Worm (Caenorhabditis elegans) whole organism, L1 larva: ENCODE results near the gene R144.11.
A peak's percentile ranks its signal among the peaks of the same experiment; 100 is the strongest.

Source experiments
- C04F5.9 ChIP-seq: sonication (generic microtip); optimal IDR thresholded peaks from 2 replicates; lab custom pipeline; 2016; ENCODE audit warnings: missing genetic modification characterization, missing compliant biosample characterization
- C34B4.2 ChIP-seq: sonication (generic microtip); optimal IDR thresholded peaks from 2 replicates; lab custom pipeline; 2017; ENCODE audit warnings: mild to moderate bottlenecking, missing genetic modification characterization, missing compliant biosample characterization
- Y116A8C.19 ChIP-seq: sonication (generic microtip); optimal IDR thresholded peaks from 2 replicates; lab custom pipeline; 2016; ENCODE audit warnings: missing compliant biosample characterization, missing genetic modification characterization, borderline replicate concordance
- aha-1 ChIP-seq: fragments of 150-350 bp; optimal IDR thresholded peaks from 2 replicates; lab custom pipeline; 2014; ENCODE audit warnings: missing biosample characterization, missing genetic modification characterization
- alr-1 ChIP-seq: fragments of 200-800 bp; sonication (Bioruptor generic); optimal IDR thresholded peaks from 2 replicates; lab custom pipeline; 2018; ENCODE audit warnings: borderline replicate concordance, mild to moderate bottlenecking, missing genetic modification characterization, missing compliant biosample characterization
- aly-2 ChIP-seq: fragments of 150-350 bp; optimal IDR thresholded peaks from 2 replicates; lab custom pipeline; 2014; ENCODE audit warnings: missing biosample characterization, missing genetic modification characterization
- ama-1 ChIP-seq: fragments of 150-350 bp; optimal IDR thresholded peaks from 2 replicates; lab custom pipeline; 2014
- ceh-63 ChIP-seq: fragments of 200-800 bp; sonication (Bioruptor generic); optimal IDR thresholded peaks from 2 replicates; lab custom pipeline; 2018; ENCODE audit warnings: mild to moderate bottlenecking, missing genetic modification characterization, missing compliant biosample characterization
- ceh-82 ChIP-seq, 3 experiments: fragments of 150-350 bp in 1 of 3; sonication (generic microtip) in 2 of 3; optimal IDR thresholded peaks; 2 replicates each; lab custom pipeline; 2014 to 2017; ENCODE audit warnings: missing biosample characterization in 3 of 3, missing genetic modification characterization in 3 of 3
- ceh-90 ChIP-seq: sonication (generic microtip); optimal IDR thresholded peaks from 2 replicates; lab custom pipeline; 2016; ENCODE audit warnings: missing genetic modification characterization, missing compliant biosample characterization
- ces-1 ChIP-seq: fragments of 150-350 bp; optimal IDR thresholded peaks from 2 replicates; lab custom pipeline; 2014; ENCODE audit warnings: missing biosample characterization, missing genetic modification reagents, missing genetic modification characterization
- dpl-1 ChIP-seq, 3 experiments: fragments of 150-350 bp in 2 of 3; sonication (generic microtip) in 1 of 3; optimal IDR thresholded peaks; 2 replicates each; lab custom pipeline; 2014 to 2017; ENCODE audit warnings: missing biosample characterization in 3 of 3, missing genetic modification characterization in 3 of 3, missing genetic modification reagents in 3 of 3
- efl-3 ChIP-seq: fragments of 200-800 bp; sonication (Bioruptor generic); optimal IDR thresholded peaks from 2 replicates; lab custom pipeline; 2018; ENCODE audit warnings: mild to moderate bottlenecking, missing genetic modification characterization, missing compliant biosample characterization
- egl-13 ChIP-seq: sonication (generic microtip); optimal IDR thresholded peaks from 2 replicates; lab custom pipeline; 2016; ENCODE audit warnings: missing genotype, missing genetic modification reagents, missing genetic modification characterization, missing compliant biosample characterization
- elt-2 ChIP-seq: sonication (generic microtip); optimal IDR thresholded peaks from 2 replicates; lab custom pipeline; 2016; ENCODE audit warnings: missing genetic modification characterization, mild to moderate bottlenecking, inconsistent platforms, missing compliant biosample characterization, missing genetic modification reagents
- elt-3 ChIP-seq, 6 experiments: fragments of 150-350 bp in 1 of 6; sonication (generic microtip); optimal IDR thresholded peaks; 2 replicates each; lab custom pipeline; 2017 to 2018; ENCODE audit warnings: missing biosample characterization in 6 of 6, missing genetic modification characterization in 6 of 6, inconsistent platforms in 1 of 6
- ets-5 ChIP-seq: fragments of 200-800 bp; sonication (Bioruptor generic); IDR thresholded peaks from 2 replicates; pipeline ENCODE4 v1.3.6; 2022; ENCODE audit warnings: missing genetic modification characterization, missing compliant biosample characterization
- fkh-10 ChIP-seq: sonication (generic microtip); optimal IDR thresholded peaks from 2 replicates; lab custom pipeline; 2017; ENCODE audit warnings: missing biosample characterization, missing genetic modification reagents, missing genetic modification characterization
- fkh-8 ChIP-seq: sonication (generic microtip); optimal IDR thresholded peaks from 2 replicates; lab custom pipeline; 2016; ENCODE audit warnings: mild to moderate bottlenecking, missing genetic modification characterization, missing compliant biosample characterization
- grh-1 ChIP-seq: fragments of 200-800 bp; sonication (Bioruptor generic); IDR thresholded peaks from 2 replicates; pipeline ENCODE4 v1.3.6; 2022; ENCODE audit warnings: missing genetic modification reagents, missing genetic modification characterization, missing compliant biosample characterization
- hlh-17 ChIP-seq: fragments of 200-800 bp; sonication (Bioruptor generic); optimal IDR thresholded peaks from 2 replicates; lab custom pipeline; 2018; ENCODE audit warnings: missing genetic modification characterization, mild to moderate bottlenecking, missing compliant biosample characterization, moderate library complexity, borderline replicate concordance
- hlh-4 ChIP-seq: sonication (generic microtip); optimal IDR thresholded peaks from 2 replicates; lab custom pipeline; 2016; ENCODE audit warnings: mild to moderate bottlenecking, missing genetic modification characterization, missing compliant biosample characterization
- isw-1 ChIP-seq: fragments of 200-800 bp; sonication (Bioruptor generic); IDR thresholded peaks from 2 replicates; pipeline ENCODE4 v1.3.6; 2022; ENCODE audit warnings: missing genetic modification characterization, missing compliant biosample characterization
- lin-15B ChIP-seq: fragments of 150-350 bp; sonication (generic microtip); optimal IDR thresholded peaks from 3 replicates; lab custom pipeline; 2014; ENCODE audit warnings: missing biosample characterization, missing genetic modification characterization
- lin-35 ChIP-seq, 2 experiments: fragments of 150-350 bp; optimal IDR thresholded peaks; 2 replicates each; lab custom pipeline; 2014; ENCODE audit warnings: missing biosample characterization in 2 of 2, missing genetic modification characterization in 2 of 2, missing genetic modification reagents in 2 of 2
- lin-39 ChIP-seq: fragments of 150-350 bp; optimal IDR thresholded peaks from 2 replicates; lab custom pipeline; 2014; ENCODE audit warnings: missing biosample characterization, missing genetic modification reagents, missing genetic modification characterization
- lir-3 ChIP-seq: sonication (generic microtip); optimal IDR thresholded peaks from 2 replicates; lab custom pipeline; 2016; ENCODE audit warnings: mild to moderate bottlenecking, missing genetic modification characterization, moderate library complexity, missing compliant biosample characterization; ENCODE audit not compliant: poor library complexity
- lsy-2 ChIP-seq, 2 experiments: fragments of 150-350 bp; optimal IDR thresholded peaks; 2 replicates each; lab custom pipeline; 2014; ENCODE audit warnings: missing biosample characterization in 2 of 2, missing genetic modification characterization in 2 of 2
- mab-9 ChIP-seq: fragments of 200-800 bp; sonication (Bioruptor generic); IDR thresholded peaks from 2 replicates; pipeline ENCODE4 v1.3.6; 2022; ENCODE audit warnings: missing genetic modification reagents, missing genetic modification characterization, missing compliant biosample characterization
- mdl-1 ChIP-seq, 2 experiments: fragments of 150-350 bp; optimal IDR thresholded peaks; 2 replicates each; lab custom pipeline; 2014 to 2017; ENCODE audit warnings: missing biosample characterization in 2 of 2, missing genetic modification characterization in 2 of 2, inconsistent platforms in 1 of 2
- mef-2 ChIP-seq: fragments of 150-350 bp; optimal IDR thresholded peaks from 2 replicates; lab custom pipeline; 2014; ENCODE audit warnings: missing biosample characterization, missing genetic modification characterization
- nhr-11 ChIP-seq: fragments of 150-350 bp; optimal IDR thresholded peaks from 2 replicates; lab custom pipeline; 2014; ENCODE audit warnings: missing biosample characterization, missing genetic modification characterization
- nhr-20 ChIP-seq: sonication (generic microtip); optimal IDR thresholded peaks from 2 replicates; lab custom pipeline; 2016; ENCODE audit warnings: mild to moderate bottlenecking, missing genetic modification characterization, missing compliant biosample characterization
- nhr-237 ChIP-seq: fragments of 150-350 bp; optimal IDR thresholded peaks from 2 replicates; lab custom pipeline; 2014; ENCODE audit warnings: missing biosample characterization, missing genetic modification characterization
- nhr-28 ChIP-seq: fragments of 150-350 bp; optimal IDR thresholded peaks from 2 replicates; lab custom pipeline; 2014; ENCODE audit warnings: missing biosample characterization, missing genetic modification characterization
- nhr-47 ChIP-seq: sonication (generic microtip); optimal IDR thresholded peaks from 2 replicates; lab custom pipeline; 2016; ENCODE audit warnings: mild to moderate bottlenecking, missing genetic modification characterization, moderate library complexity, missing compliant biosample characterization
- nhr-76 ChIP-seq: sonication (generic microtip); optimal IDR thresholded peaks from 2 replicates; lab custom pipeline; 2017; ENCODE audit warnings: missing biosample characterization, missing genetic modification characterization
- nhr-84 ChIP-seq: sonication (generic microtip); optimal IDR thresholded peaks from 2 replicates; lab custom pipeline; 2017; ENCODE audit warnings: missing biosample characterization, missing genetic modification characterization
- nhr-85 ChIP-seq: sonication (generic microtip); peaks from one replicate; lab custom pipeline; 2016; ENCODE audit warnings: missing genetic modification characterization, inconsistent platforms, missing compliant biosample characterization
- snpc-4 ChIP-seq: fragments of 150-350 bp; optimal IDR thresholded peaks from 2 replicates; lab custom pipeline; 2014; ENCODE audit warnings: missing biosample characterization, missing genetic modification characterization
- sox-4 ChIP-seq: sonication (generic microtip); optimal IDR thresholded peaks from 2 replicates; lab custom pipeline; 2016; ENCODE audit warnings: missing genetic modification characterization, missing compliant biosample characterization
- tlp-1 ChIP-seq: fragments of 150-350 bp; optimal IDR thresholded peaks from 2 replicates; lab custom pipeline; 2014; ENCODE audit warnings: missing biosample characterization, missing genetic modification characterization
- unc-130 ChIP-seq: fragments of 150-350 bp; optimal IDR thresholded peaks from 2 replicates; lab custom pipeline; 2017; ENCODE audit warnings: missing biosample characterization, missing genetic modification characterization, inconsistent platforms
- unc-86 ChIP-seq: sonication (generic microtip); optimal IDR thresholded peaks from 2 replicates; lab custom pipeline; 2016; ENCODE audit warnings: missing genetic modification characterization, missing compliant biosample characterization
- zag-1 ChIP-seq: fragments of 150-350 bp; optimal IDR thresholded peaks from 2 replicates; lab custom pipeline; 2014; ENCODE audit warnings: missing biosample characterization, missing genetic modification characterization
- zip-4 ChIP-seq: fragments of 200-800 bp; sonication (Bioruptor generic); optimal IDR thresholded peaks from 2 replicates; lab custom pipeline; 2018; ENCODE audit warnings: mild to moderate bottlenecking, missing genetic modification characterization, moderate library complexity, missing compliant biosample characterization
- ztf-11 ChIP-seq, 2 experiments: sonication (generic microtip); optimal IDR thresholded peaks; 2 replicates each; lab custom pipeline; 2016 to 2017; ENCODE audit warnings: missing genetic modification characterization in 2 of 2, missing biosample characterization in 1 of 2, missing compliant biosample characterization in 1 of 2
- ztf-4 ChIP-seq: fragments of 150-350 bp; optimal IDR thresholded peaks from 2 replicates; lab custom pipeline; 2014; ENCODE audit warnings: missing biosample characterization, missing genetic modification characterization

Gene R144.11

DNA sequence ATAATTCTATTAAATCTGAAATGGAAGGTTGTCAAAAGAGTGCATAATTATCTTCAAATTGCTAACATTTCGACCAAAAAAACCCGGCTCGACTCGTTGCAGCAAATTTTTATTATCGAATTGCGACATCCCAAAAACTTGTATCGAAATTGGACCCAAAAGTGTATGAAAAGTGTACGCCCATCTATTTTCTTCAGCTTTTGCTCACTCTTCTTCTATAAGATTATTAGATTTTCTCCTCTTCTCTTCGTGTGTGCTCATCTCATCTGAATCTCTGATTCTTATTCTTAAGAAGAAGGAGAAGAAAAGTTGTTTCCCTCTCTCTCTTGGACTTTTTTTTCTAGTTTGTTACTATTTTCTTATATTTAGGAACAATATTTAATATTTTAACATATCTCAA lies 41.4 kb downstream of the R144.11 start (continued):
- TF ChIP-seq ceh-82 (tag; optimal IDR thresholded peaks at IDR 0.05; lab: Kevin White, UChicago) (peak in 1 of 3 experiments; percentile 25), nhr-84 (tag; lab: Kevin White, UChicago) (no peak), ces-1 (GFP tag; lab: Kevin White, UChicago) (peak; percentile 85), zag-1 (tag; lab: Kevin White, UChicago) (no peak), nhr-20 (no peak), unc-130 (tag; lab: Kevin White, UChicago) (no peak), dpl-1 (GFP tag; optimal IDR thresholded peaks at IDR 0.05; lab: Kevin White, UChicago) (no peak), C34B4.2 (tag; lab: Kevin White, UChicago) (no peak), nhr-76 (tag; lab: Kevin White, UChicago) (no peak), lsy-2 (tag; optimal IDR thresholded peaks at IDR 0.05; lab: Kevin White, UChicago) (no peak), ets-5 (GFP tag; lab: Robert Waterston, UW) (no peak), efl-3 (GFP tag; lab: Kevin White, UChicago) (no peak)

DNA sequence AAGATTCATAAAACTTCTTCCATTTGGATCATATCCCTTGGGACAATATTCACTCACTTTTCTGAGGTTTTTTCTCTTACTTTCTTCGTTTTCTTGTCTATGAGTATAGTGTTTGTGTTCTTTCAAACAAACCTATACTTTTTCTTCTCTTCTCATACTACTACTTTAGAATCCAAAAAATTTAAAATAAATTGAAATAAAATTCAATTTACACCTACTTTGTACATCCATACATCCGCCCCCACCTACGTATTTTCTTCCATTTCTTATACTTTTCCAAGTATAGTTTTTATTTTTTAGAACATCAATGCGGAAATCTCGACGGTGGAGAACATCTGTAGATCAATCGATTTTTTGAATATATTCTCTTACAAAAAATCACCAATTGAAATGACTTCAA lies 43.4 kb downstream of the R144.11 start, which contains the start of gene nca-2:
Gene nca-2, plus strand, starts transcription at position 301 of the 400 bp plus-strand sequence.
- TF ChIP-seq nhr-11 (tag; lab: Kevin White, UChicago) (no peak), hlh-17 (GFP tag; lab: Kevin White, UChicago) (no peak), lin-15B (tag; lab: Kevin White, UChicago) (no peak), ets-5 (GFP tag; lab: Robert Waterston, UW) (no peak), ztf-4 (no peak), mef-2 (no peak), sox-4 (no peak), nhr-237 (no peak), lin-35 (GFP tag; optimal IDR thresholded peaks at IDR 0.05; lab: Kevin White, UChicago) (no peak), hlh-4 (no peak)
- TF ChIP-seq, all 84 proteins: peak for 0

DNA sequence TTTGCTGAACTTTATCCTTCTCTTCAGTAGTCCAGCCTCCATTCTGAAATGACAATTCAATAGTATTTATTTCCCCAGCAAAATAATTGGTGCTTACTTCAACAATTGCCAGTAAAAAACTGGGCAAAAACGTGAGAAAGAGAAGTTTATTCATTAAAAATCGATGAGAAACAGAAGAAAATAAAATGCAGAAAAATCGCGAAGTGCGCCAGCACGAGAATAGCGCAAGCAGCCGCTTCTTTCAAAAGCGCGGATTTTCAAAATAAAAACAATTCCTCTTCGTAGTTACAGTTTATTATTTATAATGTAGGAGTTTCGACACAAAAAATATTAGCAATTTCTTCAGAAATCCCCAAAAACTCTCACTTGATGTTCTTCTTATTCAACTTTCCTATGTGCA lies 45.7 kb downstream of the R144.11 start, which contains the start of gene C27F2.9:
Gene C27F2.9, minus strand, starts transcription at position 159 of the 400 bp plus-strand sequence.
- TF ChIP-seq ama-1 (peak; percentile 9), tlp-1 (tag; lab: Kevin White, UChicago) (no peak), ceh-63 (no peak), ztf-4 (peak; percentile 61), elt-3 (tag; optimal IDR thresholded peaks at IDR 0.05; lab: Kevin White, UChicago) (peak in 4 of 6 experiments; percentile 3 to 87 (median 56)), ceh-90 (peak; percentile 63), egl-13 (peak; percentile 84), fkh-8 (peak; percentile 84), unc-86 (tag; lab: Kevin White, UChicago) (peak; percentile 89), unc-130 (tag; lab: Kevin White, UChicago) (peak; percentile 81), nhr-11 (tag; lab: Kevin White, UChicago) (peak; percentile 90), mab-9 (GFP tag; lab: Robert Waterston, UW) (peak; percentile 84), mdl-1 (tag; optimal IDR thresholded peaks at IDR 0.05; lab: Kevin White, UChicago) (peak in 1 of 2 experiments; percentile 71), lir-3 (peak; percentile 77), nhr-85 (tag; lab: Kevin White, UChicago) (peak; percentile 93), hlh-17 (GFP tag; lab: Kevin White, UChicago) (no peak), elt-2 (tag; lab: Kevin White, UChicago) (peak; percentile 74), aly-2 (tag; lab: Kevin White, UChicago) (peak; percentile 85), snpc-4 (peak; percentile 73), fkh-10 (peak; percentile 73), dpl-1 (GFP tag; optimal IDR thresholded peaks at IDR 0.05; lab: Kevin White, UChicago) (peak; percentile 99 to 100 (median 99)), Y116A8C.19 (tag; lab: Kevin White, UChicago) (no peak), zip-4 (peak; percentile 72), alr-1 (no peak), nhr-20 (peak; percentile 91), C04F5.9 (tag; lab: Kevin White, UChicago) (peak; percentile 87), lin-39 (peak; percentile 86), C34B4.2 (tag; lab: Kevin White, UChicago) (peak; percentile 36), aha-1 (peak; percentile 56), isw-1 (GFP tag; lab: Robert Waterston, UW) (peak; percentile 91), nhr-28 (no peak), zag-1 (tag; lab: Kevin White, UChicago) (peak; percentile 18), grh-1 (peak; percentile 85), lin-15B (tag; lab: Kevin White, UChicago) (peak; percentile 75), ztf-11 (tag; optimal IDR thresholded peaks at IDR 0.05; lab: Kevin White, UChicago) (peak in 1 of 2 experiments; percentile 83), nhr-47 (tag; lab: Kevin White, UChicago) (peak; percentile 95)
